Worm (Caenorhabditis elegans) whole organism, L4 larva: ENCODE measurements around the gene comt-2.
A peak's percentile ranks its signal among the peaks of the same experiment; 100 is the strongest.

Source experiments
- D1046.2 ChIP-seq: fragments of 200-800 bp; sonication (Bioruptor generic); IDR thresholded peaks from 2 replicates; pipeline ENCODE4 v1.3.6; 2022; ENCODE audit warnings: missing genetic modification characterization, missing compliant biosample characterization
- F26F4.8 ChIP-seq: fragments of 200-800 bp; sonication (Bioruptor generic); conservative IDR thresholded peaks from 2 replicates; pipeline ENCODE4 v1.3.6; 2022; ENCODE audit warnings: missing genetic modification characterization, missing compliant biosample characterization
- F44E2.7 ChIP-seq: fragments of 200-800 bp; sonication (Bioruptor generic); IDR thresholded peaks from 2 replicates; pipeline ENCODE4 v2.1.2; 2022; ENCODE audit warnings: missing genetic modification characterization, missing compliant biosample characterization
- F49E8.2 ChIP-seq: sonication (generic microtip); optimal IDR thresholded peaks from 2 replicates; lab custom pipeline; 2016; ENCODE audit warnings: missing compliant biosample characterization, mild to moderate bottlenecking, missing genetic modification characterization, borderline replicate concordance
- Y105C5A.15 ChIP-seq: fragments of 200-800 bp; sonication (Bioruptor generic); IDR thresholded peaks from 2 replicates; pipeline ENCODE4 v1.3.6; 2022; ENCODE audit warnings: missing genetic modification characterization, missing compliant biosample characterization
- Y75B8A.6 ChIP-seq: fragments of 200-800 bp; sonication (Bioruptor generic); IDR thresholded peaks from 2 replicates; pipeline ENCODE4 v1.3.6; 2022; ENCODE audit warnings: missing genetic modification reagents, missing genetic modification characterization, missing compliant biosample characterization
- ZK546.5 ChIP-seq, 2 experiments: sonication (generic microtip); optimal IDR thresholded peaks; 2 replicates each; lab custom pipeline; 2017; ENCODE audit warnings: missing biosample characterization in 2 of 2, missing genetic modification characterization in 2 of 2
- aha-1 ChIP-seq: fragments of 150-350 bp; peaks from one replicate; lab custom pipeline; 2014; ENCODE audit warnings: missing biosample characterization, missing genetic modification characterization
- ama-1 ChIP-seq: fragments of 150-350 bp; optimal IDR thresholded peaks from 2 replicates; lab custom pipeline; 2014; ENCODE audit warnings: inconsistent platforms, mixed read lengths
- ceh-28 ChIP-seq: fragments of 150-350 bp; optimal IDR thresholded peaks from 2 replicates; lab custom pipeline; 2014; ENCODE audit warnings: missing biosample characterization, missing genetic modification reagents, missing genetic modification characterization
- cey-2 ChIP-seq: sonication (generic microtip); optimal IDR thresholded peaks from 3 replicates; lab custom pipeline; 2017; ENCODE audit warnings: missing genetic modification characterization, mild to moderate bottlenecking, missing compliant biosample characterization, antibody characterized with exemption, borderline replicate concordance; ENCODE audit not compliant: insufficient read depth
- ctbp-1 ChIP-seq: fragments of 200-800 bp; sonication (Bioruptor generic); IDR thresholded peaks from 2 replicates; pipeline ENCODE4 v1.3.6; 2022; ENCODE audit warnings: missing genetic modification reagents, missing genetic modification characterization, missing compliant biosample characterization
- egl-43 ChIP-seq: fragments of 200-800 bp; sonication (Bioruptor generic); IDR thresholded peaks from 2 replicates; pipeline ENCODE4 v1.3.6; 2022; ENCODE audit warnings: missing genetic modification reagents, missing genetic modification characterization, missing compliant biosample characterization
- fos-1 ChIP-seq: fragments of 150-350 bp; optimal IDR thresholded peaks from 2 replicates; lab custom pipeline; 2014; ENCODE audit warnings: missing biosample characterization, missing genetic modification characterization
- hif-1 ChIP-seq, 2 experiments: sonication (generic microtip); optimal IDR thresholded peaks; 2 replicates each; lab custom pipeline; 2016 to 2017; ENCODE audit warnings: missing compliant biosample characterization in 2 of 2, missing genetic modification characterization in 2 of 2, missing genetic modification reagents in 2 of 2, missing genotype in 2 of 2, mild to moderate bottlenecking in 1 of 2
- hlh-30 ChIP-seq: sonication (generic microtip); optimal IDR thresholded peaks from 2 replicates; lab custom pipeline; 2017; ENCODE audit warnings: antibody characterized with exemption, mild to moderate bottlenecking, missing genetic modification characterization, missing compliant biosample characterization; ENCODE audit not compliant: insufficient read depth
- jun-1 ChIP-seq: fragments of 150-350 bp; optimal IDR thresholded peaks from 2 replicates; lab custom pipeline; 2014; ENCODE audit warnings: missing biosample characterization, missing genetic modification reagents, missing genetic modification characterization
- lim-7 ChIP-seq: fragments of 200-800 bp; sonication (Bioruptor generic); IDR thresholded peaks from 2 replicates; pipeline ENCODE4 v1.3.6; 2022; ENCODE audit warnings: missing genetic modification characterization, missing compliant biosample characterization
- lin-1 ChIP-seq: fragments of 200-800 bp; sonication (Bioruptor generic); IDR thresholded peaks from 2 replicates; pipeline ENCODE4 v1.3.6; 2022; ENCODE audit warnings: missing genetic modification reagents, missing genetic modification characterization, missing compliant biosample characterization
- lin-15B ChIP-seq: fragments of 150-350 bp; sonication (generic microtip); optimal IDR thresholded peaks from 3 replicates; lab custom pipeline; 2014; ENCODE audit warnings: missing biosample characterization, missing genetic modification characterization
- lin-29 ChIP-seq: fragments of 200-800 bp; sonication (Bioruptor generic); IDR thresholded peaks from 2 replicates; pipeline ENCODE4 v1.3.6; 2022; ENCODE audit warnings: missing genetic modification reagents, missing genetic modification characterization, missing compliant biosample characterization
- lin-38 ChIP-seq: fragments of 200-800 bp; sonication (Bioruptor generic); IDR thresholded peaks from 2 replicates; pipeline ENCODE4 v1.3.6; 2022; ENCODE audit warnings: missing genetic modification reagents, missing genetic modification characterization, missing compliant biosample characterization
- lsy-2 ChIP-seq, 2 experiments: fragments of 150-350 bp in 1 of 2; sonication (generic microtip) in 1 of 2; optimal IDR thresholded peaks; 2 replicates each; lab custom pipeline; 2014 to 2017; ENCODE audit warnings: missing biosample characterization in 2 of 2, missing genetic modification characterization in 2 of 2
- mep-1 ChIP-seq: fragments of 150-350 bp; sonication (generic microtip); optimal IDR thresholded peaks from 3 replicates; lab custom pipeline; 2014; ENCODE audit warnings: missing biosample characterization, missing genetic modification characterization
- mxl-2 ChIP-seq: fragments of 200-800 bp; sonication (Bioruptor generic); conservative IDR thresholded peaks from 2 replicates; pipeline ENCODE4 v1.3.6; 2022; ENCODE audit warnings: missing genetic modification reagents, missing genetic modification characterization, missing compliant biosample characterization
- nhr-11 ChIP-seq: fragments of 150-350 bp; optimal IDR thresholded peaks from 2 replicates; lab custom pipeline; 2014; ENCODE audit warnings: missing biosample characterization, missing genetic modification characterization
- nhr-111 ChIP-seq: fragments of 200-800 bp; sonication (Bioruptor generic); optimal IDR thresholded peaks from 2 replicates; lab custom pipeline; 2018; ENCODE audit warnings: mild to moderate bottlenecking, missing genetic modification characterization, missing compliant biosample characterization
- nhr-237 ChIP-seq: sonication (generic microtip); optimal IDR thresholded peaks from 2 replicates; lab custom pipeline; 2017; ENCODE audit warnings: missing biosample characterization, missing genetic modification characterization
- nhr-25 ChIP-seq: sonication (generic microtip); optimal IDR thresholded peaks from 2 replicates; lab custom pipeline; 2017; ENCODE audit warnings: missing genetic modification characterization, mild to moderate bottlenecking, missing compliant biosample characterization, antibody characterized with exemption, moderate library complexity, borderline replicate concordance; ENCODE audit not compliant: insufficient read depth
- nhr-41 ChIP-seq: fragments of 200-800 bp; sonication (Bioruptor generic); IDR thresholded peaks from 2 replicates; pipeline ENCODE4 v1.3.6; 2022; ENCODE audit warnings: missing genetic modification reagents, missing genetic modification characterization, missing compliant biosample characterization
- nhr-48 ChIP-seq: sonication (generic microtip); optimal IDR thresholded peaks from 2 replicates; lab custom pipeline; 2016; ENCODE audit warnings: mild to moderate bottlenecking, missing genetic modification characterization, missing compliant biosample characterization
- php-3 ChIP-seq: fragments of 200-800 bp; sonication (Bioruptor generic); IDR thresholded peaks from 2 replicates; pipeline ENCODE4 v1.3.6; 2022; ENCODE audit warnings: missing genetic modification reagents, missing genetic modification characterization, missing compliant biosample characterization
- sdz-12 ChIP-seq: fragments of 200-800 bp; sonication (Bioruptor generic); optimal IDR thresholded peaks from 2 replicates; lab custom pipeline; 2018; ENCODE audit warnings: mild to moderate bottlenecking, missing genetic modification characterization, missing compliant biosample characterization
- snpc-4 ChIP-seq: fragments of 150-350 bp; optimal IDR thresholded peaks from 2 replicates; lab custom pipeline; 2014; ENCODE audit warnings: missing biosample characterization, missing genetic modification characterization
- spr-1 ChIP-seq: sonication (generic microtip); optimal IDR thresholded peaks from 2 replicates; lab custom pipeline; 2016; ENCODE audit warnings: mild to moderate bottlenecking, missing genetic modification characterization, missing compliant biosample characterization
- tag-97 ChIP-seq: fragments of 200-800 bp; sonication (Bioruptor generic); IDR thresholded peaks from 2 replicates; pipeline ENCODE4 v1.3.6; 2022; ENCODE audit warnings: missing genetic modification characterization, missing compliant biosample characterization
- tra-1 ChIP-seq: fragments of 200-800 bp; sonication (Bioruptor generic); IDR thresholded peaks from 2 replicates; pipeline ENCODE4 v1.3.6; 2022; ENCODE audit warnings: missing genetic modification reagents, missing genetic modification characterization, missing compliant biosample characterization
- unc-62 ChIP-seq, 3 experiments: fragments of 150-350 bp in 1 of 3; sonication (generic microtip); optimal IDR thresholded peaks in 2 of 3; peaks in 1 of 3; 1 replicate in 1 of 3; 2 replicates in 2 of 3; lab custom pipeline; 2014 to 2017; ENCODE audit warnings: missing biosample characterization in 3 of 3, missing genetic modification characterization in 3 of 3, missing genetic modification reagents in 3 of 3, missing genotype in 1 of 3
- zag-1 ChIP-seq: fragments of 150-350 bp; optimal IDR thresholded peaks from 2 replicates; lab custom pipeline; 2014; ENCODE audit warnings: missing biosample characterization, missing genetic modification characterization
- zfp-2 ChIP-seq: sonication (generic microtip); optimal IDR thresholded peaks from 2 replicates; lab custom pipeline; 2016; ENCODE audit warnings: mild to moderate bottlenecking, missing genetic modification characterization, missing compliant biosample characterization
- zfp-3 ChIP-seq: fragments of 200-800 bp; sonication (Bioruptor generic); conservative IDR thresholded peaks from 2 replicates; pipeline ENCODE4 v1.3.6; 2022; ENCODE audit warnings: missing genetic modification reagents, missing genetic modification characterization, missing compliant biosample characterization
- zip-2 ChIP-seq: fragments of 150-350 bp; optimal IDR thresholded peaks from 2 replicates; lab custom pipeline; 2014; ENCODE audit warnings: missing biosample characterization, missing genetic modification characterization
- ztf-11 ChIP-seq: fragments of 150-350 bp; optimal IDR thresholded peaks from 2 replicates; lab custom pipeline; 2014; ENCODE audit warnings: missing biosample characterization, missing genetic modification characterization
- ztf-7 ChIP-seq: fragments of 150-350 bp; optimal IDR thresholded peaks from 2 replicates; lab custom pipeline; 2014; ENCODE audit warnings: missing biosample characterization, missing genetic modification characterization

comt-2 gene

ce11 chrV:16460866-16461265 lies 33.4 kb downstream of the comt-2 start, which contains the start of gene srh-142:
Gene srh-142 (minus strand): TSS chrV:16460966.
- no peak for TF ChIP-seq hif-1 (tag; optimal IDR thresholded peaks at IDR 0.05; lab: Kevin White, UChicago)
- TF ChIP-seq nhr-25 (tag; lab: Kevin White, UChicago), result no peak
- no peak for TF ChIP-seq lin-15B (tag; lab: Kevin White, UChicago)
- TF ChIP-seq lim-7 (GFP tag; lab: Robert Waterston, UW), result no peak
- no peak for TF ChIP-seq mxl-2 (GFP tag; lab: Robert Waterston, UW)
- TF ChIP-seq F49E8.2 (tag; lab: Kevin White, UChicago), result no peak
- TF ChIP-seq mep-1, result no peak
- no peak for TF ChIP-seq ctbp-1 (GFP tag; lab: Robert Waterston, UW)
- no peak for TF ChIP-seq egl-43
- no peak for TF ChIP-seq lin-1 (GFP tag; lab: Robert Waterston, UW)
- TF ChIP-seq ztf-7 (tag; lab: Kevin White, UChicago), result no peak
- TF ChIP-seq sdz-12 (GFP tag; lab: Kevin White, UChicago), result no peak
- no peak for TF ChIP-seq lin-38 (GFP tag; lab: Robert Waterston, UW)

- TF ChIP-seq aha-1 (peak; percentile 83), egl-43 (no peak), unc-62 (GFP tag; optimal IDR thresholded peaks at IDR 0.05 in 1 of 2; lab: Kevin White, UChicago) (peak in 1 of 2 experiments; percentile 91), unc-62 (tag; optimal IDR thresholded peaks at IDR 0.05; lab: Kevin White, UChicago) (no peak)
- TF ChIP-seq, all 104 proteins: peak for 2
Measured at ce11 chrV:16459377-16459776, 34.9 kb downstream of the comt-2 start.

ce11 chrV:16458714-16459113 lies 35.6 kb downstream of the comt-2 start, which contains the start of gene str-15:
Gene str-15 (minus strand): TSS chrV:16458814.
- no peak for TF ChIP-seq nhr-111 (GFP tag; lab: Kevin White, UChicago)
- TF ChIP-seq hlh-30, result no peak
- TF ChIP-seq jun-1 (tag; lab: Kevin White, UChicago), result no peak
- TF ChIP-seq nhr-237 (tag; lab: Kevin White, UChicago), result no peak
- TF ChIP-seq zfp-3 (GFP tag; lab: Robert Waterston, UW), result no peak
- no peak for TF ChIP-seq spr-1 (tag; lab: Kevin White, UChicago)
- no peak for TF ChIP-seq F26F4.8 (GFP tag; lab: Robert Waterston, UW)
- TF ChIP-seq D1046.2 (GFP tag; lab: Robert Waterston, UW), result no peak
- no peak for TF ChIP-seq nhr-11 (tag; lab: Kevin White, UChicago)
- no peak for TF ChIP-seq F44E2.7 (GFP tag; lab: Robert Waterston, UW)
- TF ChIP-seq php-3 (GFP tag; lab: Robert Waterston, UW), result no peak
- no peak for TF ChIP-seq Y105C5A.15
- TF ChIP-seq zfp-2 (tag; lab: Kevin White, UChicago), result no peak

- TF ChIP-seq Y75B8A.6 (GFP tag; lab: Robert Waterston, UW) (no peak), snpc-4 (tag; lab: Kevin White, UChicago) (no peak), lin-29 (no peak), D1046.2 (GFP tag; lab: Robert Waterston, UW) (no peak), tag-97 (no peak), ama-1 (lab: Kevin White, UChicago) (no peak), lsy-2 (tag; optimal IDR thresholded peaks at IDR 0.05; lab: Kevin White, UChicago) (no peak), ceh-28 (tag; lab: Kevin White, UChicago) (no peak), zag-1 (tag; lab: Kevin White, UChicago) (no peak), nhr-48 (tag; lab: Kevin White, UChicago) (no peak), hlh-30 (no peak), cey-2 (tag; lab: Kevin White, UChicago) (no peak), zip-2 (tag; lab: Kevin White, UChicago) (no peak), tra-1 (no peak), ztf-11 (tag; lab: Kevin White, UChicago) (no peak), fos-1 (no peak), nhr-41 (GFP tag; lab: Robert Waterston, UW) (no peak), ZK546.5 (tag; optimal IDR thresholded peaks at IDR 0.05; lab: Kevin White, UChicago) (no peak), unc-62 (GFP tag; optimal IDR thresholded peaks at IDR 0.05 in 1 of 2; lab: Kevin White, UChicago) (no peak), unc-62 (tag; optimal IDR thresholded peaks at IDR 0.05; lab: Kevin White, UChicago) (no peak)
Measured at ce11 chrV:16455065-16455464, 39.2 kb downstream of the comt-2 start, which contains the start of gene str-14. Gene str-14 (minus strand): TSS chrV:16455165.
